Worm (Caenorhabditis elegans): ENCODE measurements around the gene F07F6.2.

Gene F07F6.2

ce11 chrII:5418317-5418716 lies 11.7 kb upstream of the F07F6.2 start:
- TF ChIP-seq alr-1 (tag; optimal IDR thresholded peaks at IDR 0.05; ENCODE audit: borderline replicate concordance): no peak
- TF ChIP-seq vab-15 (tag; optimal IDR thresholded peaks at IDR 0.05): no peak
- no peak for TF ChIP-seq ztf-4 (tag; optimal IDR thresholded peaks at IDR 0.05)
- TF ChIP-seq nhr-11 (tag; optimal IDR thresholded peaks at IDR 0.05): no peak
- no peak for TF ChIP-seq efl-3 (GFP tag; optimal IDR thresholded peaks at IDR 0.05)
- TF ChIP-seq C34B4.2 (tag; optimal IDR thresholded peaks at IDR 0.05): no peak

- TF ChIP-seq nhr-20 (tag; optimal IDR thresholded peaks at IDR 0.05) (no peak), ces-1 (GFP tag; optimal IDR thresholded peaks at IDR 0.05) (no peak), unc-86 (tag; optimal IDR thresholded peaks at IDR 0.05) (no peak), pqm-1 (tag; optimal IDR thresholded peaks at IDR 0.05) (no peak), pag-3 (tag; optimal IDR thresholded peaks at IDR 0.05; ENCODE audit: borderline replicate concordance, insufficient read depth) (no peak), ceh-8 (GFP tag; optimal IDR thresholded peaks at IDR 0.05) (no peak), lin-13 (GFP tag; optimal IDR thresholded peaks at IDR 0.05) (no peak), snu-23 (GFP tag; optimal IDR thresholded peaks at IDR 0.05) (no peak), nhr-84 (tag; optimal IDR thresholded peaks at IDR 0.05) (no peak), ceh-82 (tag; optimal IDR thresholded peaks at IDR 0.05) (no peak), irx-1 (tag; optimal IDR thresholded peaks at IDR 0.05) (no peak)
Observed at ce11 chrII:5418929-5419328, 11.1 kb upstream of the F07F6.2 start, which contains the start of gene EEED8.15. Gene EEED8.15, plus strand, starts transcription at chrII:5419229.

ce11 chrII:5420947-5421614 lies 8.9 kb upstream of the F07F6.2 start, which contains the start of gene tofu-6:
Gene tofu-6, plus strand, starts transcription at chrII:5421248.
- TF ChIP-seq C16A3.4 (tag; optimal IDR thresholded peaks at IDR 0.05) (peak; percentile 11), hlh-17 (GFP tag; optimal IDR thresholded peaks at IDR 0.05; ENCODE audit: borderline replicate concordance) (no peak), blmp-1 (tag; optimal IDR thresholded peaks at IDR 0.05) (peak; percentile 30), nhr-84 (tag; optimal IDR thresholded peaks at IDR 0.05) (no peak), lin-15B (tag; optimal IDR thresholded peaks at IDR 0.05) (peak; percentile 10), efl-1 (optimal IDR thresholded peaks at IDR 0.05) (peak; percentile 69 to 73), efl-1 (GFP tag; optimal IDR thresholded peaks at IDR 0.05 in 1 of 2) (peak; percentile 71 to 95), F16B12.6 (tag; optimal IDR thresholded peaks at IDR 0.05) (peak; percentile 16), mep-1 (tag; optimal IDR thresholded peaks at IDR 0.05) (peak; percentile 43), skn-1 (tag; optimal IDR thresholded peaks at IDR 0.05) (no peak), lin-35 (GFP tag; optimal IDR thresholded peaks at IDR 0.05) (peak; percentile 25 to 85), sox-4 (tag; optimal IDR thresholded peaks at IDR 0.05) (no peak), lsy-2 (tag; optimal IDR thresholded peaks at IDR 0.05) (peak; percentile 64 to 95), lin-39 (tag; optimal IDR thresholded peaks at IDR 0.05) (no peak), dpl-1 (GFP tag; optimal IDR thresholded peaks at IDR 0.05) (peak; percentile 55 to 80 (median 62))

ce11 chrII:5423832-5424231 lies 6.2 kb upstream of the F07F6.2 start, which contains the start of gene F07F6.7:
Gene F07F6.7, minus strand, starts transcription at chrII:5423858.
- TF ChIP-seq nhr-71 (tag; optimal IDR thresholded peaks at IDR 0.05) (peak; percentile 32), lsy-2 (tag; optimal IDR thresholded peaks at IDR 0.05) (peak; percentile 8 to 20), zip-4 (GFP tag; optimal IDR thresholded peaks at IDR 0.05) (no peak), lin-13 (GFP tag; optimal IDR thresholded peaks at IDR 0.05) (no peak), nhr-85 (tag) (peak; percentile 51), snu-23 (GFP tag; optimal IDR thresholded peaks at IDR 0.05) (peak; percentile 6)

- TF ChIP-seq nhr-85 (tag) (no peak), ztf-11 (tag; optimal IDR thresholded peaks at IDR 0.05) (no peak), hpl-2 (GFP tag; optimal IDR thresholded peaks at IDR 0.05) (no peak), efl-1 (optimal IDR thresholded peaks at IDR 0.05) (no peak), efl-1 (GFP tag; optimal IDR thresholded peaks at IDR 0.05 in 1 of 2) (no peak), elt-3 (tag; optimal IDR thresholded peaks at IDR 0.05) (no peak), xbp-1 (tag; optimal IDR thresholded peaks at IDR 0.05) (no peak), sup-37 (GFP tag; optimal IDR thresholded peaks at IDR 0.05) (no peak), lin-14 (GFP tag; optimal IDR thresholded peaks at IDR 0.05) (no peak), snu-23 (GFP tag; optimal IDR thresholded peaks at IDR 0.05) (no peak), Y116A8C.19 (tag; optimal IDR thresholded peaks at IDR 0.05; ENCODE audit: borderline replicate concordance) (no peak), ceh-90 (tag; optimal IDR thresholded peaks at IDR 0.05) (no peak), sptf-1 (tag; optimal IDR thresholded peaks at IDR 0.05) (no peak), jun-1 (tag; optimal IDR thresholded peaks at IDR 0.05) (no peak), rnt-1 (tag; optimal IDR thresholded peaks at IDR 0.05) (no peak), unc-86 (tag; optimal IDR thresholded peaks at IDR 0.05) (no peak)
Observed at ce11 chrII:5425633-5426032, 4.4 kb upstream of the F07F6.2 start, which contains the start of gene F07F6.8. Gene F07F6.8, minus strand, starts transcription at chrII:5425733.
